Fruit fly (Drosophila melanogaster): Measurements from ENCODE around the gene CG10866.

dm6 chr3L:3949205-3949604 lies 11.4 kb upstream of the CG10866 start, which contains the start of gene CG14983:
- no peak for TF ChIP-seq psq (optimal IDR thresholded peaks at IDR 0.05)
- no peak for TF ChIP-seq CG8478 (optimal IDR thresholded peaks at IDR 0.05)
- TF ChIP-seq pan (optimal IDR thresholded peaks at IDR 0.05), result no peak

All from whole organism.